Fruit fly (Drosophila melanogaster) whole organism, embryonic: ENCODE measurements around the gene Nepl12.

Source experiments
- Atf-2 ChIP-seq: fragments of 200-800 bp; sonication (Bioruptor generic); optimal IDR thresholded peaks from 2 replicates; lab custom pipeline; 2016; ENCODE audit warnings: missing biosample characterization, missing genetic modification characterization
- Atf6 ChIP-seq: fragments of 200-800 bp; sonication (Bioruptor generic); IDR thresholded peaks from 2 replicates; pipeline ENCODE4 v1.3.6; 2022; ENCODE audit warnings: missing biosample characterization, missing genetic modification characterization
- CG10321 ChIP-seq: fragments of 200-800 bp; sonication (Bioruptor generic); IDR thresholded peaks from 2 replicates; pipeline ENCODE4 v1.3.6; 2022; ENCODE audit warnings: missing biosample characterization, missing genetic modification characterization
- CG12155 ChIP-seq: fragments of 200-800 bp; sonication (Bioruptor generic); optimal IDR thresholded peaks from 3 replicates; lab custom pipeline; 2016; ENCODE audit warnings: missing biosample characterization, missing genetic modification characterization
- CG12942 ChIP-seq: fragments of 200-800 bp; sonication (Bioruptor generic); optimal IDR thresholded peaks from 3 replicates; lab custom pipeline; 2016; ENCODE audit warnings: missing biosample characterization, missing genetic modification characterization
- CG15073 ChIP-seq: fragments of 200-800 bp; sonication (Bioruptor generic); optimal IDR thresholded peaks from 2 replicates; lab custom pipeline; 2016; ENCODE audit warnings: missing biosample characterization, missing genetic modification characterization
- CG1602 ChIP-seq: fragments of 200-800 bp; sonication (Bioruptor generic); optimal IDR thresholded peaks from 3 replicates; lab custom pipeline; 2016; ENCODE audit warnings: missing biosample characterization, missing genetic modification characterization
- CG1603 ChIP-seq: fragments of 200-800 bp; sonication (Bioruptor generic); optimal IDR thresholded peaks from 2 replicates; lab custom pipeline; 2019; ENCODE audit warnings: missing biosample characterization, mild to moderate bottlenecking, missing genetic modification characterization, moderate library complexity
- CG2875 ChIP-seq: fragments of 200-800 bp; sonication (Bioruptor generic); optimal IDR thresholded peaks from 2 replicates; lab custom pipeline; 2017; ENCODE audit warnings: missing biosample characterization, mild to moderate bottlenecking, missing genetic modification characterization, missing genetic modification reagents
- CG31365 ChIP-seq: fragments of 200-800 bp; sonication (Bioruptor generic); optimal IDR thresholded peaks from 2 replicates; lab custom pipeline; 2018; ENCODE audit warnings: missing biosample characterization, mild to moderate bottlenecking, missing genetic modification characterization
- CG31388 ChIP-seq: fragments of 200-800 bp; sonication (Bioruptor generic); optimal IDR thresholded peaks from 2 replicates; lab custom pipeline; 2016; ENCODE audit warnings: missing biosample characterization, missing genetic modification characterization
- CG34422 ChIP-seq: fragments of 200-800 bp; sonication (Bioruptor generic); IDR thresholded peaks from 3 replicates; pipeline ENCODE4 v1.3.6; 2022; ENCODE audit warnings: missing biosample characterization, missing genetic modification characterization
- CG4282 ChIP-seq: fragments of 200-800 bp; sonication (Bioruptor generic); optimal IDR thresholded peaks from 2 replicates; lab custom pipeline; 2016; ENCODE audit warnings: missing biosample characterization, missing genetic modification characterization
- CG4730 ChIP-seq: fragments of 200-800 bp; sonication (Bioruptor generic); IDR thresholded peaks from 2 replicates; pipeline ENCODE4 v1.3.6; 2022; ENCODE audit warnings: missing biosample characterization, missing genetic modification characterization
- CG6272 ChIP-seq: fragments of 200-800 bp; sonication (Bioruptor generic); IDR thresholded peaks from 2 replicates; pipeline ENCODE4 v1.3.6; 2022; ENCODE audit warnings: missing biosample characterization, missing genetic modification characterization
- CG6854 ChIP-seq: fragments of 200-800 bp; sonication (Bioruptor generic); optimal IDR thresholded peaks from 3 replicates; lab custom pipeline; 2017; ENCODE audit warnings: missing biosample characterization, mild to moderate bottlenecking, missing genetic modification characterization
- CG7372 ChIP-seq: fragments of 200-800 bp; sonication (Bioruptor generic); IDR thresholded peaks from 2 replicates; pipeline ENCODE4 v1.3.6; 2022; ENCODE audit warnings: missing biosample characterization, missing genetic modification characterization
- CG7786 ChIP-seq: fragments of 200-800 bp; sonication (Bioruptor generic); optimal IDR thresholded peaks from 2 replicates; lab custom pipeline; 2016; ENCODE audit warnings: missing biosample characterization, missing genetic modification characterization
- CG9215 ChIP-seq: fragments of 200-800 bp; sonication (Bioruptor generic); IDR thresholded peaks from 2 replicates; pipeline ENCODE4 v1.3.6; 2022; ENCODE audit warnings: missing biosample characterization, missing genetic modification characterization
- CG9797 ChIP-seq: fragments of 200-800 bp; sonication (Bioruptor generic); optimal IDR thresholded peaks from 3 replicates; lab custom pipeline; 2018; ENCODE audit warnings: missing biosample characterization, mild to moderate bottlenecking, missing genetic modification characterization
- Camta ChIP-seq: fragments of 200-800 bp; sonication (Bioruptor generic); optimal IDR thresholded peaks from 2 replicates; lab custom pipeline; 2016; ENCODE audit warnings: missing biosample characterization, missing genetic modification characterization
- E2f2 ChIP-seq: fragments of 200-800 bp; sonication (Bioruptor generic); IDR thresholded peaks from 2 replicates; pipeline ENCODE4 v1.3.6; 2022; ENCODE audit warnings: missing biosample characterization, missing genetic modification characterization
- ERR ChIP-seq: fragments of 200-800 bp; sonication (Bioruptor generic); optimal IDR thresholded peaks from 2 replicates; lab custom pipeline; 2016; ENCODE audit warnings: missing biosample characterization, missing genetic modification characterization
- Gug ChIP-seq: fragments of 200-800 bp; sonication (Bioruptor generic); IDR thresholded peaks from 4 replicates; pipeline ENCODE4 v1.3.6; 2022; ENCODE audit warnings: missing biosample characterization, missing genetic modification characterization
- H15 ChIP-seq: fragments of 200-800 bp; sonication (Bioruptor generic); IDR thresholded peaks from 3 replicates; pipeline ENCODE4 v1.3.6; 2022; ENCODE audit warnings: missing biosample characterization, missing genetic modification characterization
- Hr39 ChIP-seq: fragments of >200 bp; optimal IDR thresholded peaks from 2 replicates; lab custom pipeline; 2017
- Hr78 ChIP-seq, 2 experiments: fragments of 200-800 bp in 1 of 2; fragments of >200 bp in 1 of 2; sonication (Bioruptor generic) in 1 of 2; optimal IDR thresholded peaks; 2 replicates each; lab custom pipeline; 2017 to 2019; ENCODE audit warnings: missing biosample characterization in 2 of 2, missing genetic modification characterization in 2 of 2, mild to moderate bottlenecking in 1 of 2, moderate library complexity in 1 of 2
- Lim3 ChIP-seq: fragments of 200-800 bp; sonication (Bioruptor generic); IDR thresholded peaks from 2 replicates; pipeline ENCODE4 v1.3.6; 2022; ENCODE audit warnings: missing biosample characterization, missing genetic modification characterization
- MBD-R2 ChIP-seq: fragments of 200-800 bp; sonication (Bioruptor generic); IDR thresholded peaks from 2 replicates; pipeline ENCODE4 v1.3.6; 2022; ENCODE audit warnings: missing biosample characterization, missing genetic modification characterization
- Max ChIP-seq: fragments of 200-800 bp; sonication (Bioruptor generic); optimal IDR thresholded peaks from 2 replicates; lab custom pipeline; 2016; ENCODE audit warnings: missing biosample characterization, mild to moderate bottlenecking, missing genetic modification characterization
- Meics ChIP-seq: fragments of 200-800 bp; sonication (Bioruptor generic); optimal IDR thresholded peaks from 2 replicates; lab custom pipeline; 2017; ENCODE audit warnings: missing biosample characterization, mild to moderate bottlenecking, missing genetic modification characterization
- Nf-YB ChIP-seq: fragments of 200-800 bp; sonication (Bioruptor generic); optimal IDR thresholded peaks from 3 replicates; lab custom pipeline; 2019; ENCODE audit warnings: missing biosample characterization, mild to moderate bottlenecking, missing genetic modification characterization, moderate library complexity
- Ptx1 ChIP-seq: fragments of 200-800 bp; sonication (Bioruptor generic); IDR thresholded peaks from 2 replicates; pipeline ENCODE4 v1.3.6; 2022; ENCODE audit warnings: missing biosample characterization, missing genetic modification characterization
- TFAM ChIP-seq: fragments of 200-800 bp; sonication (Bioruptor generic); optimal IDR thresholded peaks from 2 replicates; lab custom pipeline; 2017; ENCODE audit warnings: missing biosample characterization, missing genetic modification characterization, inconsistent platforms
- al ChIP-seq: fragments of 200-800 bp; sonication (Bioruptor generic); IDR thresholded peaks from 2 replicates; pipeline ENCODE4 v1.3.6; 2022; ENCODE audit warnings: missing biosample characterization, missing genetic modification characterization
- cad ChIP-seq: fragments of >200 bp; optimal IDR thresholded peaks from 2 replicates; lab custom pipeline; 2017; ENCODE audit warnings: missing biosample characterization, missing genetic modification characterization
- cg ChIP-seq: fragments of 200-800 bp; sonication (Bioruptor generic); optimal IDR thresholded peaks from 3 replicates; lab custom pipeline; 2019; ENCODE audit warnings: missing biosample characterization, mild to moderate bottlenecking, missing genetic modification characterization, moderate library complexity
- chinmo ChIP-seq: fragments of 200-800 bp; sonication (Bioruptor generic); IDR thresholded peaks from 4 replicates; pipeline ENCODE4 v1.3.6; 2022; ENCODE audit warnings: missing biosample characterization, missing genetic modification characterization; ENCODE audit not compliant: partially characterized antibody
- chm ChIP-seq: fragments of 200-800 bp; sonication (Bioruptor generic); IDR thresholded peaks from 2 replicates; pipeline ENCODE4 v1.3.6; 2022; ENCODE audit warnings: missing biosample characterization, missing genetic modification characterization
- ci ChIP-seq: fragments of 200-800 bp; sonication (Bioruptor generic); IDR thresholded peaks from 3 replicates; pipeline ENCODE4 v1.3.6; 2022; ENCODE audit warnings: missing biosample characterization, missing genetic modification characterization
- dati ChIP-seq: fragments of 200-800 bp; sonication (Bioruptor generic); IDR thresholded peaks from 2 replicates; pipeline ENCODE4 v1.3.6; 2022; ENCODE audit warnings: missing biosample characterization, missing genetic modification characterization
- ewg ChIP-seq: fragments of 200-800 bp; sonication (Bioruptor generic); optimal IDR thresholded peaks from 3 replicates; lab custom pipeline; 2017; ENCODE audit warnings: mild to moderate bottlenecking, missing biosample characterization, missing genetic modification reagents, missing genetic modification characterization
- fd96Cb ChIP-seq: fragments of 200-800 bp; sonication (Bioruptor generic); optimal IDR thresholded peaks from 2 replicates; lab custom pipeline; 2018; ENCODE audit warnings: missing biosample characterization, mild to moderate bottlenecking, missing genetic modification characterization, moderate library complexity
- gce ChIP-seq: fragments of 200-800 bp; sonication (Bioruptor generic); IDR thresholded peaks from 3 replicates; pipeline ENCODE4 v1.3.6; 2022; ENCODE audit warnings: missing biosample characterization, missing genetic modification characterization
- lola ChIP-seq, 3 experiments: fragments of >200 bp in 2 of 3; fragments of 200-800 bp in 1 of 3; sonication (Bioruptor generic) in 1 of 3; optimal IDR thresholded peaks; 2 replicates each; lab custom pipeline; 2017 to 2019; ENCODE audit warnings: missing biosample characterization in 3 of 3, missing genetic modification characterization in 3 of 3, mild to moderate bottlenecking in 1 of 3, moderate library complexity in 1 of 3
- lov ChIP-seq, 2 experiments: fragments of 200-800 bp in 1 of 2; fragments of >200 bp in 1 of 2; sonication (Bioruptor generic) in 1 of 2; IDR thresholded peaks in 1 of 2; optimal IDR thresholded peaks in 1 of 2; 2 replicates in 1 of 2; 3 replicates in 1 of 2; pipeline versions ENCODE4 v1.3.6 to Lab custom; 2017 to 2022; ENCODE audit warnings: missing biosample characterization in 1 of 2, missing genetic modification characterization in 1 of 2
- nau ChIP-seq: fragments of 200-800 bp; sonication (Bioruptor generic); optimal IDR thresholded peaks from 3 replicates; lab custom pipeline; 2017; ENCODE audit warnings: missing biosample characterization, mild to moderate bottlenecking, missing genetic modification characterization, missing genetic modification reagents
- phol ChIP-seq: fragments of 200-800 bp; sonication (Bioruptor generic); optimal IDR thresholded peaks from 3 replicates; lab custom pipeline; 2018; ENCODE audit warnings: missing biosample characterization, mild to moderate bottlenecking, missing genetic modification characterization, moderate library complexity
- sens ChIP-seq: fragments of 200-800 bp; sonication (Bioruptor generic); peaks from one replicate; lab custom pipeline; 2016; ENCODE audit warnings: missing biosample characterization, missing genetic modification characterization
- sna ChIP-seq: fragments of 200-800 bp; sonication (Bioruptor generic); IDR thresholded peaks from 2 replicates; pipeline ENCODE4 v1.3.6; 2022; ENCODE audit warnings: missing biosample characterization, missing genetic modification characterization; ENCODE audit not compliant: partially characterized antibody
- ttk ChIP-seq: fragments of 200-800 bp; sonication (Bioruptor generic); IDR thresholded peaks from 2 replicates; pipeline ENCODE4 v2.1.2; 2022; ENCODE audit warnings: missing biosample characterization, missing genetic modification characterization
- zen2 ChIP-seq: fragments of 200-800 bp; sonication (Bioruptor generic); IDR thresholded peaks from 3 replicates; pipeline ENCODE4 v1.3.6; 2022; ENCODE audit warnings: missing biosample characterization, missing genetic modification characterization; ENCODE audit not compliant: partially characterized antibody

The Nepl12 gene

DNA sequence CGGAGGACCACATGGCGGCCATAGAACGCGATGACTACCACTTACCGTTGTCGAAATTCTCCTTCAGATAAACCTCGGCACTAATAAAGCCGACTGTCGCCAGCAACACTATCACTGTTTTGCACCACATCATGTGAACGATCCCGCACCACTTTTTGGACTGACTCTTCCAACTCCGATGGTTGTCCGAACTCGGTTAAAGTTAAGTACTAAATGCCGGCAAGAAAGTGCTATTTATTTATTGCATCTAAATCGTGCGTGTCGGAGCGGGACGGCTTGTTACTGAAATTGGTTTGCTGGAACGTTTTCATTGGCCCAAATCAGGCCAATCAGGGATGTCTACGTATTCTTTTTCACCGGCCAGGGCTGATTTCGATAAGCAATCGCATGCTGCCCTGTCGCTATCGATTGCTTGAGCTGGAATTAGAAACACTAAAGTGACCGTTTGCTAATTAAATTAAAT, 44.7 kb upstream of the Nepl12 start, which contains the start of gene Calr (continued):
- TF ChIP-seq Hr78 (GFP tag; optimal IDR thresholded peaks at IDR 0.05; lab: Kevin White, UChicago) (no peak), CG34422 (GFP tag; lab: Robert Waterston, UW) (no peak), sna (GFP tag; lab: Robert Waterston, UW) (no peak), lov (optimal IDR thresholded peaks at IDR 0.05; lab: Kevin White, UChicago) (no peak), lov (GFP tag; IDR thresholded peaks at IDR 0.05; lab: Robert Waterston, UW) (no peak), ERR (peak; percentile 31), cg (GFP tag; lab: Kevin White, UChicago) (no peak), E2f2 (GFP tag; lab: Robert Waterston, UW) (no peak), al (GFP tag; lab: Robert Waterston, UW) (no peak), cad (peak; percentile 89), phol (tag; lab: Kevin White, UChicago) (peak; percentile 54), ci (GFP tag; lab: Robert Waterston, UW) (no peak), zen2 (GFP tag; lab: Robert Waterston, UW) (no peak), CG4730 (GFP tag; lab: Robert Waterston, UW) (no peak), Gug (GFP tag; lab: Robert Waterston, UW) (no peak), CG6854 (peak; percentile 43), CG9215 (GFP tag; lab: Robert Waterston, UW) (no peak), Max (GFP tag; lab: Kevin White, UChicago) (peak; percentile 34), chm (GFP tag; lab: Robert Waterston, UW) (no peak), ewg (GFP tag; lab: Kevin White, UChicago) (no peak), Ptx1 (GFP tag; lab: Robert Waterston, UW) (no peak), H15 (GFP tag; lab: Robert Waterston, UW) (no peak), Atf-2 (GFP tag; lab: Kevin White, UChicago) (no peak), CG10321 (GFP tag; lab: Robert Waterston, UW) (no peak), ttk (no peak), CG9797 (GFP tag; lab: Kevin White, UChicago) (peak; percentile 90), Camta (GFP tag; lab: Kevin White, UChicago) (no peak), CG31365 (peak; percentile 43), gce (no peak), CG15073 (GFP tag; lab: Kevin White, UChicago) (no peak), Lim3 (no peak), lola (GFP tag; optimal IDR thresholded peaks at IDR 0.05; lab: Kevin White, UChicago) (no peak), fd96Cb (tag; lab: Kevin White, UChicago) (no peak), CG12942 (GFP tag; lab: Kevin White, UChicago) (no peak), MBD-R2 (GFP tag; lab: Robert Waterston, UW) (no peak), CG31388 (GFP tag; lab: Kevin White, UChicago) (no peak), dati (GFP tag; lab: Robert Waterston, UW) (no peak), Atf6 (GFP tag; lab: Robert Waterston, UW) (no peak), CG12155 (no peak), CG1602 (GFP tag; lab: Kevin White, UChicago) (no peak), CG2875 (peak; percentile 52), CG7786 (GFP tag; lab: Kevin White, UChicago) (no peak), CG6272 (GFP tag; lab: Robert Waterston, UW) (peak; percentile 32; the same call in 1 of the 2 replicates), CG7372 (GFP tag; lab: Robert Waterston, UW) (no peak), Meics (GFP tag; lab: Kevin White, UChicago) (peak; percentile 31), CG1603 (tag; lab: Kevin White, UChicago) (peak; percentile 48), TFAM (GFP tag; lab: Kevin White, UChicago) (no peak), chinmo (GFP tag; lab: Robert Waterston, UW) (no peak), Hr39 (lab: Kevin White, UChicago) (no peak), Nf-YB (peak; percentile 100), CG4282 (GFP tag; lab: Kevin White, UChicago) (no peak), sens (GFP tag; lab: Kevin White, UChicago) (peak; percentile 88), nau (GFP tag; lab: Kevin White, UChicago) (peak; percentile 33)
